Worm (Caenorhabditis elegans) whole organism, L2 larva: Measurements from ENCODE around the gene F35F10.1.

ENCODE experiments used
- R02D3.7 ChIP-seq: fragments of 150-350 bp; optimal IDR thresholded peaks from 2 replicates; lab custom pipeline; 2014; ENCODE audit warnings: missing biosample characterization, missing genetic modification characterization
- egl-27 ChIP-seq: sonication (generic microtip); optimal IDR thresholded peaks from 3 replicates; lab custom pipeline; 2017; ENCODE audit warnings: missing biosample characterization, missing genetic modification reagents, missing genetic modification characterization
- lsy-2 ChIP-seq, 2 experiments: fragments of 150-350 bp in 1 of 2; sonication (generic microtip) in 1 of 2; optimal IDR thresholded peaks; 2 replicates each; lab custom pipeline; 2014 to 2017; ENCODE audit warnings: missing biosample characterization in 2 of 2, missing genetic modification characterization in 2 of 2
- snpc-4 ChIP-seq: fragments of 150-350 bp; optimal IDR thresholded peaks from 2 replicates; lab custom pipeline; 2014; ENCODE audit warnings: missing biosample characterization, missing genetic modification characterization
- unc-55 ChIP-seq: fragments of 150-350 bp; sonication (generic microtip); optimal IDR thresholded peaks from 3 replicates; lab custom pipeline; 2014; ENCODE audit warnings: missing biosample characterization, missing genetic modification reagents, missing genetic modification characterization

DNA sequence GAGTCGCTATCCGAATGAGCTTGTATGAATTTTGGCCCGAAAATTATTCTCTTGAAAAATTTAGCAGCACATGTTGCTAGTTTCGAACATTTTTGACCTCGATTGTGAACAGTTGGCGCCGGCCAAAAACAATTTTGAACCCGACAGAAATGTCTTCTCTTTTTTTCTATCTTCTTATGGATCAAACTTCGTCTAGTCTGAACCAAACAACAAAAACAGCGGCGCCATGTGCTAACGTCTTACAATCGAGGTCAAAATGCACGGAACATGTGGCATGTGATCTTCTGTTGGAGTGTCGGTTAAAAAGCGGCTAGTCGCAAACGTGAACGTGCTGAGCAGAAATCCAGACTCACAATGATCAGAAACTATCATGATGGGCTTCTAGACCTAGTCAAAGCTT is 39.9 kb upstream of the F35F10.1 start:
- TF ChIP-seq unc-55 (no peak), snpc-4 (tag; lab: Kevin White, UChicago) (no peak), egl-27 (no peak), R02D3.7 (tag; lab: Kevin White, UChicago) (no peak), lsy-2 (tag; optimal IDR thresholded peaks at IDR 0.05; lab: Kevin White, UChicago) (no peak)
